Fruit fly (Drosophila melanogaster): ENCODE measurements around the gene sick.

- no peak for TF ChIP-seq Pif1A (GFP tag; optimal IDR thresholded peaks at IDR 0.05)
- TF ChIP-seq CG10348 (GFP tag; IDR thresholded peaks at IDR 0.05): no peak
- no peak for TF ChIP-seq Ets98B (GFP tag; IDR thresholded peaks at IDR 0.05)
- TF ChIP-seq EcR (GFP tag; optimal IDR thresholded peaks at IDR 0.05): no peak
- TF ChIP-seq Snoo (tag; optimal IDR thresholded peaks at IDR 0.05): no peak
- no peak for TF ChIP-seq CG12605 (GFP tag; IDR thresholded peaks at IDR 0.05)
- no peak for TF ChIP-seq CG17806 (tag; optimal IDR thresholded peaks at IDR 0.05)
- TF ChIP-seq CG32121 (GFP tag; IDR thresholded peaks at IDR 0.05): no peak
- no peak for TF ChIP-seq gl (tag; optimal IDR thresholded peaks at IDR 0.05)
- TF ChIP-seq fd96Ca (GFP tag; IDR thresholded peaks at IDR 0.05): no peak
- no peak for TF ChIP-seq D1 (tag; optimal IDR thresholded peaks at IDR 0.05)
- no peak for TF ChIP-seq CG34367 (tag; optimal IDR thresholded peaks at IDR 0.05)
Observed at dm6 chr2L:20005064-20005463, 208.9 kb downstream of the sick start.
